Worm (Caenorhabditis elegans): ENCODE results near the gene pfas-1.

DNA sequence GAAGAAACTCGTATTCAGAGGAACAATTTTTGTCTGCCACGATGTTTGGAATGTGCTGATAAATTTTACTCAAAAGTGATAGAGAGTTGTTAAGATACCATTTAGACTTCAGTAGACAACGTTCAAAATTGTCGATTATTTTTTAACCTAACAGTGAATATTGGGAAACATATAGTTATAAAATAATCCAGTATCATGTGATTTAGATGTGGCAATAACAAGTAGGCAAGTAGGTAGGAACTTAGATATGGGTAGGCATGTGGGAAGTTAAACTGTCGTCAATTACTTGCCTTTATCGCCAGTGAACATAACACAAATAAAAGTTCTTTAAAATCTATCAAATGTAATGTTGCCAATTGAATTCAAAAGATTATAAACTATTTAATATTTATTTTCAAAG is 28.4 kb upstream of the pfas-1 start, which contains the start of gene T23F11.11:
- no peak for TF ChIP-seq him-1 (tag; optimal IDR thresholded peaks at IDR 0.05)
- no peak for TF ChIP-seq dao-5 (tag; optimal IDR thresholded peaks at IDR 0.05)
- TF ChIP-seq W03F9.2 (tag; optimal IDR thresholded peaks at IDR 0.05): no peak
